Worm (Caenorhabditis elegans): Measurements from ENCODE around the gene copd-1.

DNA sequence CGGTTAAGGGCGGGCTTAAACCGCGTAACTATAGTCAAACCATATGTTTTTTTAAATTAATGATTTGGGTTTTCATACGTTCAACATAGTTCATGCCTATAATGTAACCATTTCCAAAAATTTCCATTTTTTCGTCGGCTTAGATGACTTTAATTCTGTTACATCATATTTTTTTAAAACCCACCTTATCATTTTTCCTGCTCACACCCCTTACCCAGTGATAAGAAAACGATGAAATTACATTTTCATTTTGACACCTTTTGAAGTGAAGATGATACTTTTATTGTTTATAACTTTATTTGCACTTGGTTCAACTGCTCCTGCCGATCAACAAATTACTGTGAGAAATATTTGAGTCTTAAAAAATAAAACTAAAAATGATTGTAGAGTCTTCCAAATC lies 12.5 kb downstream of the copd-1 start, which contains the start of gene ctsa-4.2:
- TF ChIP-seq ceh-82 (tag; optimal IDR thresholded peaks at IDR 0.05) (no peak), snpc-4 (tag; optimal IDR thresholded peaks at IDR 0.05) (no peak), tra-1 (GFP tag; IDR thresholded peaks at IDR 0.05) (no peak), unc-62 (GFP tag; optimal IDR thresholded peaks at IDR 0.05 in 1 of 2) (no peak), unc-62 (tag; optimal IDR thresholded peaks at IDR 0.05) (no peak)

Data from whole organism, L4 larva.